Worm (Caenorhabditis elegans): ENCODE measurements around the gene srh-70.

- TF ChIP-seq nhr-12 (tag; optimal IDR thresholded peaks at IDR 0.05) (no peak), mab-5 (tag; optimal IDR thresholded peaks at IDR 0.05) (no peak), snpc-4 (tag; optimal IDR thresholded peaks at IDR 0.05) (no peak), cnd-1 (tag; optimal IDR thresholded peaks at IDR 0.05) (no peak), sptf-1 (tag; optimal IDR thresholded peaks at IDR 0.05) (no peak), nhr-28 (tag; optimal IDR thresholded peaks at IDR 0.05) (no peak), pha-4 (tag; optimal IDR thresholded peaks at IDR 0.05) (no peak), lin-13 (tag; optimal IDR thresholded peaks at IDR 0.05) (no peak), elt-3 (tag; optimal IDR thresholded peaks at IDR 0.05) (no peak), unc-62 (GFP tag; optimal IDR thresholded peaks at IDR 0.05) (no peak), nhr-237 (tag; optimal IDR thresholded peaks at IDR 0.05) (no peak), lsy-2 (tag; optimal IDR thresholded peaks at IDR 0.05) (no peak)
These were observed 4.0 kb downstream of the srh-70 start, which contains the start of gene srh-69 for ce11 chrII:12514620-12515019.

Measured in whole organism, mixed stage, embryonic.